Comparison of ENCODE assay signal across 1 fruit fly cellular context in the genomic region with DNA sequence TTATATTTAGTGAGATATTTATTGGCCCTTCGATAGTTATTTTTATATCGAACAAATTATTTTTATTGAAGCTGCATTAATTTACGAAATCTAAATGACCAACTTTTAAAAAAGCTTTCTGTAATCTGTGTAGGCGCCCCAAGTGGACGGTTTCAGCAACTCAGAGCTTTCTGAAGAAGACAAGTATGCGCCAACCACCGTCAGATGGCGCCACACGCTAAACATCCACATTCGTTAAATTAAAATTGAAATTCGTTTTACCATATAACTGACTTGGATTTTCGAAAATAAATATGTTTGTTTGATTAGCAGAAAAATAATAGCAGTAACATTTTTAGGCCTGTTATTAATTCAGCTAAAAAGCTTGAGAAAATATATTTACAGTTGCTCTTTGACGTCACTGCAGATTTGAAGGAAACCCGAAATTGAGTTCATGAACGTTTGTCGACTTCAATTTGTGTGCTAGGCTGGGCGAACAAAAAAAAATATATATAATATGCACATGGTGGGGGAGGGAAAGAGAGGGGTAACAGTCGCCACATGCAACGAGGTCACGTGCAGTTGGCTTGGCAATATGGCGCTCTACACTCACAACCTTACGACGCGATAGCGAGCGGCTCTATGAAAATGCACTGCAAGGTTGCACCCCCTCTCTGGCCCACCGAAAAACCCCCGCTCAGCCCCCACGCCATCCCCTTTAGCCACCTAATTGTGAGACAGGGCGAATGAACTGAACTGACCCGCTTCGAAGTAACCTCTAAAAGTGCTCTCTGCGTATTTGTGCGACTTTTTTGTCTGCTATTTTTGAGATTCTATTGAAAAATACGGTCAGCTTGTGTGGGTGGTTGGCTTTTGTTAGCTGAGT.
TF ChIP-seq lines count a peak whose summit lies in the region.

No protein-coding gene starts in this region.

TF ChIP-seq in whole organism, embryonic, 481 proteins besides CTCF, POLR2A, EP300 and RAD21 (continued from another document and continues in another):
- no peak; the same call in 2 of the 3 replicates for TF ChIP-seq croc (GFP tag; conservative IDR thresholded peaks at IDR 0.05; lab: Robert Waterston, UW)
- no peak for TF ChIP-seq Dll (GFP tag; IDR thresholded peaks at IDR 0.05; lab: Robert Waterston, UW; ENCODE audit: partially characterized antibody)
- peak; percentile 93 for TF ChIP-seq CG17912 (GFP tag; optimal IDR thresholded peaks at IDR 0.05; lab: Kevin White, UChicago)
- peak in 1 of 3 experiments; percentile 39 for TF ChIP-seq lola (GFP tag; optimal IDR thresholded peaks at IDR 0.05; lab: Kevin White, UChicago)
- TF ChIP-seq Max (GFP tag; optimal IDR thresholded peaks at IDR 0.05; lab: Kevin White, UChicago): peak; percentile 79
- peak; percentile 84 for TF ChIP-seq unpg (GFP tag; optimal IDR thresholded peaks at IDR 0.05; lab: Kevin White, UChicago)
- TF ChIP-seq CG9215 (GFP tag; IDR thresholded peaks at IDR 0.05; lab: Robert Waterston, UW): peak; percentile 41; the same call in 1 of the 2 replicates
- no peak for TF ChIP-seq Lim3 (GFP tag; IDR thresholded peaks at IDR 0.05; lab: Robert Waterston, UW)
- TF ChIP-seq Atf-2 (GFP tag; optimal IDR thresholded peaks at IDR 0.05; lab: Kevin White, UChicago): peak; percentile 77
- peak; percentile 22; the same call in 1 of the 3 replicates for TF ChIP-seq CG3726 (GFP tag; IDR thresholded peaks at IDR 0.05; lab: Robert Waterston, UW)
- TF ChIP-seq Camta (GFP tag; optimal IDR thresholded peaks at IDR 0.05; lab: Kevin White, UChicago): peak; percentile 80
- peak; percentile 59 for TF ChIP-seq tap (tag; optimal IDR thresholded peaks at IDR 0.05; lab: Kevin White, UChicago)
- peak in 1 of 2 experiments; percentile 66 for TF ChIP-seq Hr78 (GFP tag; optimal IDR thresholded peaks at IDR 0.05; lab: Kevin White, UChicago)
- peak; percentile 64 for TF ChIP-seq Deaf1 (tag; optimal IDR thresholded peaks at IDR 0.05; lab: Kevin White, UChicago)
- peak; percentile 80 for TF ChIP-seq lilli (GFP tag; optimal IDR thresholded peaks at IDR 0.05; lab: Kevin White, UChicago)
- TF ChIP-seq fd96Cb (tag; optimal IDR thresholded peaks at IDR 0.05; lab: Kevin White, UChicago): peak; percentile 79
- TF ChIP-seq trem (tag; optimal IDR thresholded peaks at IDR 0.05; lab: Kevin White, UChicago): peak; percentile 58
- TF ChIP-seq ken (GFP tag; IDR thresholded peaks at IDR 0.05; lab: Robert Waterston, UW): peak; percentile 77; the same call in 2 of the 3 replicates
- TF ChIP-seq phol (tag; optimal IDR thresholded peaks at IDR 0.05; lab: Kevin White, UChicago): peak; percentile 61
- TF ChIP-seq sob (GFP tag; IDR thresholded peaks at IDR 0.05; lab: Robert Waterston, UW): peak; percentile 89
- TF ChIP-seq zf30C (GFP tag; optimal IDR thresholded peaks at IDR 0.05; lab: Kevin White, UChicago): peak; percentile 20
- TF ChIP-seq CG31441 (GFP tag; IDR thresholded peaks at IDR 0.05; lab: Robert Waterston, UW): peak; percentile 81
- TF ChIP-seq Atf6 (GFP tag; IDR thresholded peaks at IDR 0.05; lab: Robert Waterston, UW): peak; percentile 82
- TF ChIP-seq CG17568 (GFP tag; optimal IDR thresholded peaks at IDR 0.05; lab: Kevin White, UChicago): peak; percentile 86
- peak; percentile 93 for TF ChIP-seq CG33213 (GFP tag; optimal IDR thresholded peaks at IDR 0.05; lab: Kevin White, UChicago)
- TF ChIP-seq CG2199 (GFP tag; IDR thresholded peaks at IDR 0.05; lab: Robert Waterston, UW): peak; percentile 91
- peak; percentile 20 for TF ChIP-seq CG30020 (tag; optimal IDR thresholded peaks at IDR 0.05; lab: Kevin White, UChicago)
- peak; percentile 82 for TF ChIP-seq NC2β (GFP tag; optimal IDR thresholded peaks at IDR 0.05; lab: Kevin White, UChicago)
- TF ChIP-seq Hand (GFP tag; optimal IDR thresholded peaks at IDR 0.05; lab: Kevin White, UChicago): peak; percentile 72
- TF ChIP-seq B-H2 (GFP tag; optimal IDR thresholded peaks at IDR 0.05; lab: Kevin White, UChicago): peak; percentile 93
- no peak for TF ChIP-seq pan (optimal IDR thresholded peaks at IDR 0.05; lab: Kevin White, UChicago)
- peak in 1 of 2 experiments; percentile 80 for TF ChIP-seq pan (GFP tag; optimal IDR thresholded peaks at IDR 0.05 in 1 of 2, IDR thresholded peaks at IDR 0.05 in 1 of 2)
- no peak for TF ChIP-seq Sin3A (optimal IDR thresholded peaks at IDR 0.05; lab: Kevin White, UChicago)
- peak; percentile 70 for TF ChIP-seq D19A (tag; optimal IDR thresholded peaks at IDR 0.05; lab: Kevin White, UChicago)
- TF ChIP-seq CG17359 (tag; optimal IDR thresholded peaks at IDR 0.05; lab: Kevin White, UChicago): peak; percentile 87
- TF ChIP-seq nerfin-1 (tag; optimal IDR thresholded peaks at IDR 0.05; lab: Kevin White, UChicago): peak; percentile 81
- peak; percentile 81 for TF ChIP-seq Dad (GFP tag; optimal IDR thresholded peaks at IDR 0.05; lab: Kevin White, UChicago)
- peak; percentile 73; the same call in 2 of the 3 replicates for TF ChIP-seq Mrtf (GFP tag; IDR thresholded peaks at IDR 0.05; lab: Robert Waterston, UW)
- TF ChIP-seq Dip2 (GFP tag; IDR thresholded peaks at IDR 0.05; lab: Robert Waterston, UW): no peak
- peak; percentile 58; the same call in 1 of the 2 replicates for TF ChIP-seq CG32772 (GFP tag; IDR thresholded peaks at IDR 0.05; lab: Robert Waterston, UW)
- TF ChIP-seq ERR (GFP tag; optimal IDR thresholded peaks at IDR 0.05; lab: Kevin White, UChicago): peak; percentile 57
- TF ChIP-seq CG6272 (GFP tag; IDR thresholded peaks at IDR 0.05; lab: Robert Waterston, UW): peak; percentile 25; the same call in 1 of the 2 replicates
- peak; percentile 85 for TF ChIP-seq CG5245 (GFP tag; optimal IDR thresholded peaks at IDR 0.05; lab: Kevin White, UChicago)
- TF ChIP-seq CG12769 (tag; optimal IDR thresholded peaks at IDR 0.05; lab: Kevin White, UChicago): peak; percentile 76
- peak; percentile 55; the same call in 1 of the 3 replicates for TF ChIP-seq Aef1 (GFP tag; IDR thresholded peaks at IDR 0.05; lab: Robert Waterston, UW)
- peak; percentile 45 for TF ChIP-seq Sry-δ (GFP tag; optimal IDR thresholded peaks at IDR 0.05; lab: Kevin White, UChicago)
- peak; percentile 72 for TF ChIP-seq CG3407 (GFP tag; optimal IDR thresholded peaks at IDR 0.05; lab: Kevin White, UChicago)
- TF ChIP-seq CG17361 (GFP tag; IDR thresholded peaks at IDR 0.05; lab: Robert Waterston, UW): peak; percentile 74
- peak; percentile 54 for TF ChIP-seq CG9876 (GFP tag; optimal IDR thresholded peaks at IDR 0.05; lab: Kevin White, UChicago)
- TF ChIP-seq PHDP (tag; optimal IDR thresholded peaks at IDR 0.05; lab: Kevin White, UChicago): peak; percentile 90
- peak; percentile 88 for TF ChIP-seq CG13296 (GFP tag; optimal IDR thresholded peaks at IDR 0.05; lab: Kevin White, UChicago)
- TF ChIP-seq ssp (GFP tag; IDR thresholded peaks at IDR 0.05; lab: Robert Waterston, UW): peak; percentile 37
- peak; percentile 73 for TF ChIP-seq Fer2 (tag; optimal IDR thresholded peaks at IDR 0.05; lab: Kevin White, UChicago)
- peak; percentile 86 for TF ChIP-seq Lhr (GFP tag; optimal IDR thresholded peaks at IDR 0.05; lab: Kevin White, UChicago)
- TF ChIP-seq wdn (GFP tag; IDR thresholded peaks at IDR 0.05; lab: Robert Waterston, UW): peak; percentile 65
- TF ChIP-seq MESR4 (GFP tag; optimal IDR thresholded peaks at IDR 0.05; lab: Kevin White, UChicago): peak; percentile 29
- peak; percentile 55; the same call in 1 of the 2 replicates for TF ChIP-seq dimm (GFP tag; IDR thresholded peaks at IDR 0.05; lab: Robert Waterston, UW)
- peak; percentile 19 for TF ChIP-seq CG31388 (GFP tag; optimal IDR thresholded peaks at IDR 0.05; lab: Kevin White, UChicago)
- TF ChIP-seq CG31365 (tag; optimal IDR thresholded peaks at IDR 0.05; lab: Kevin White, UChicago): peak; percentile 81
- TF ChIP-seq Sox102F (GFP tag; optimal IDR thresholded peaks at IDR 0.05; lab: Kevin White, UChicago): peak; percentile 86
- TF ChIP-seq Opbp (GFP tag; IDR thresholded peaks at IDR 0.05; lab: Robert Waterston, UW; ENCODE audit: partially characterized antibody): no peak
- peak; percentile 79 for TF ChIP-seq grau (tag; optimal IDR thresholded peaks at IDR 0.05; lab: Kevin White, UChicago)
- peak; percentile 96 for TF ChIP-seq CG11456 (GFP tag; IDR thresholded peaks at IDR 0.05; lab: Robert Waterston, UW)
- peak; percentile 86 for TF ChIP-seq slp2 (GFP tag; optimal IDR thresholded peaks at IDR 0.05; lab: Kevin White, UChicago)
- TF ChIP-seq ATbp (GFP tag; optimal IDR thresholded peaks at IDR 0.05; lab: Kevin White, UChicago): peak; percentile 82
- peak; percentile 63 for TF ChIP-seq pho (GFP tag; optimal IDR thresholded peaks at IDR 0.05; lab: Kevin White, UChicago)
- peak; percentile 82 for TF ChIP-seq CG18619 (GFP tag; optimal IDR thresholded peaks at IDR 0.05; lab: Kevin White, UChicago)
- TF ChIP-seq tx (GFP tag; optimal IDR thresholded peaks at IDR 0.05; lab: Kevin White, UChicago): peak; percentile 57
- TF ChIP-seq CG7987 (GFP tag; optimal IDR thresholded peaks at IDR 0.05; lab: Kevin White, UChicago): peak; percentile 93
- peak; percentile 45 for TF ChIP-seq fu2 (GFP tag; optimal IDR thresholded peaks at IDR 0.05; lab: Kevin White, UChicago)
- TF ChIP-seq hbn (GFP tag; IDR thresholded peaks at IDR 0.05; lab: Robert Waterston, UW; ENCODE audit: partially characterized antibody): no peak
- TF ChIP-seq hth (optimal IDR thresholded peaks at IDR 0.05; lab: Kevin White, UChicago): no peak
- no peak for TF ChIP-seq CG17612 (GFP tag; IDR thresholded peaks at IDR 0.05; lab: Robert Waterston, UW)
- TF ChIP-seq emc (GFP tag; optimal IDR thresholded peaks at IDR 0.05; lab: Kevin White, UChicago): no peak
- TF ChIP-seq Fer3 (tag; optimal IDR thresholded peaks at IDR 0.05; lab: Kevin White, UChicago): peak; percentile 88
- TF ChIP-seq Lpt (GFP tag; optimal IDR thresholded peaks at IDR 0.05; lab: Kevin White, UChicago): no peak
- peak; percentile 76 for TF ChIP-seq YL-1 (GFP tag; optimal IDR thresholded peaks at IDR 0.05; lab: Kevin White, UChicago)
- TF ChIP-seq bcd (GFP tag; optimal IDR thresholded peaks at IDR 0.05; lab: Kevin White, UChicago): peak; percentile 88
- peak; percentile 56; the same call in 2 of the 3 replicates for TF ChIP-seq CG11695 (GFP tag; IDR thresholded peaks at IDR 0.05; lab: Robert Waterston, UW)
- peak; percentile 22 for TF ChIP-seq slou (GFP tag; optimal IDR thresholded peaks at IDR 0.05; lab: Kevin White, UChicago)
- TF ChIP-seq mld (GFP tag; IDR thresholded peaks at IDR 0.05; lab: Robert Waterston, UW; ENCODE audit: partially characterized antibody): no peak
- TF ChIP-seq CG15479 (GFP tag; optimal IDR thresholded peaks at IDR 0.05; lab: Kevin White, UChicago): no peak
- peak; percentile 75 for TF ChIP-seq Side (GFP tag; optimal IDR thresholded peaks at IDR 0.05; lab: Kevin White, UChicago)
- TF ChIP-seq CG14441 (GFP tag; IDR thresholded peaks at IDR 0.05; lab: Robert Waterston, UW): peak; percentile 77
- TF ChIP-seq Doc3 (GFP tag; IDR thresholded peaks at IDR 0.05; lab: Robert Waterston, UW; ENCODE audit: partially characterized antibody): no peak
- peak; percentile 82 for TF ChIP-seq sug (tag; optimal IDR thresholded peaks at IDR 0.05; lab: Kevin White, UChicago)
- peak; percentile 66 for TF ChIP-seq twi (tag; optimal IDR thresholded peaks at IDR 0.05; lab: Kevin White, UChicago)
- no peak for TF ChIP-seq sna (GFP tag; IDR thresholded peaks at IDR 0.05; lab: Robert Waterston, UW; ENCODE audit: partially characterized antibody)
- TF ChIP-seq HHEX (GFP tag; optimal IDR thresholded peaks at IDR 0.05; lab: Kevin White, UChicago): peak; percentile 94
- peak; percentile 99 for TF ChIP-seq Med (GFP tag; lab: Kevin White, UChicago)
- TF ChIP-seq knrl (GFP tag; IDR thresholded peaks at IDR 0.05; lab: Robert Waterston, UW; ENCODE audit: partially characterized antibody): peak; percentile 29; the same call in 1 of the 3 replicates
- peak; percentile 63; the same call in 2 of the 3 replicates for TF ChIP-seq so (GFP tag; IDR thresholded peaks at IDR 0.05; lab: Robert Waterston, UW)
- TF ChIP-seq dati (GFP tag; IDR thresholded peaks at IDR 0.05; lab: Robert Waterston, UW): 0 out of 2 replicates have a peak, but pooled peaks have one; percentile 9
- TF ChIP-seq chm (GFP tag; IDR thresholded peaks at IDR 0.05; lab: Robert Waterston, UW): peak; percentile 88
- peak; percentile 92 for TF ChIP-seq CG6854 (GFP tag; optimal IDR thresholded peaks at IDR 0.05; lab: Kevin White, UChicago)
- TF ChIP-seq zen (tag; optimal IDR thresholded peaks at IDR 0.05; lab: Kevin White, UChicago): peak; percentile 76
- peak; percentile 50 for TF ChIP-seq E2f2 (GFP tag; IDR thresholded peaks at IDR 0.05; lab: Robert Waterston, UW)
- no peak for TF ChIP-seq pita (GFP tag; optimal IDR thresholded peaks at IDR 0.05; lab: Kevin White, UChicago)
- TF ChIP-seq sr (GFP tag; IDR thresholded peaks at IDR 0.05; lab: Robert Waterston, UW): no peak; the same call in 1 of the 3 replicates
- TF ChIP-seq CG4707 (GFP tag; optimal IDR thresholded peaks at IDR 0.05; lab: Kevin White, UChicago): peak; percentile 92
- TF ChIP-seq CG9797 (GFP tag; optimal IDR thresholded peaks at IDR 0.05; lab: Kevin White, UChicago): no peak
- 0 out of 3 replicates have a peak, but pooled peaks have one; percentile 24 for TF ChIP-seq CG6175 (GFP tag; IDR thresholded peaks at IDR 0.05; lab: Robert Waterston, UW)
- TF ChIP-seq schlank (tag; optimal IDR thresholded peaks at IDR 0.05; lab: Kevin White, UChicago): peak; percentile 71
- TF ChIP-seq CG11504 (tag; optimal IDR thresholded peaks at IDR 0.05; lab: Kevin White, UChicago): peak; percentile 81
- peak; percentile 75 for TF ChIP-seq CG33557 (GFP tag; optimal IDR thresholded peaks at IDR 0.05; lab: Kevin White, UChicago)
- no peak for TF ChIP-seq tna (GFP tag; IDR thresholded peaks at IDR 0.05; lab: Robert Waterston, UW; ENCODE audit: partially characterized antibody)
- peak; percentile 9 for TF ChIP-seq Dp (GFP tag; optimal IDR thresholded peaks at IDR 0.05; lab: Kevin White, UChicago)
- no peak for TF ChIP-seq CG11560 (tag; IDR thresholded peaks at IDR 0.05; lab: Robert Waterston, UW)
- peak; percentile 58 for TF ChIP-seq CG12236 (GFP tag; optimal IDR thresholded peaks at IDR 0.05; lab: Kevin White, UChicago)
- peak; percentile 91 for TF ChIP-seq Awh (GFP tag; IDR thresholded peaks at IDR 0.05; lab: Robert Waterston, UW)
- peak; percentile 77 for TF ChIP-seq CG4820 (GFP tag; optimal IDR thresholded peaks at IDR 0.05; lab: Kevin White, UChicago)
- TF ChIP-seq CG34224 (GFP tag; IDR thresholded peaks at IDR 0.05; lab: Robert Waterston, UW; ENCODE audit: partially characterized antibody): no peak
- TF ChIP-seq CG12391 (tag; optimal IDR thresholded peaks at IDR 0.05; lab: Kevin White, UChicago): peak; percentile 71
- TF ChIP-seq dm (GFP tag; optimal IDR thresholded peaks at IDR 0.05; lab: Kevin White, UChicago): peak; percentile 80
- TF ChIP-seq ranshi (GFP tag; IDR thresholded peaks at IDR 0.05; lab: Robert Waterston, UW): peak; percentile 74
- TF ChIP-seq otp (GFP tag; IDR thresholded peaks at IDR 0.05; lab: Robert Waterston, UW): peak; percentile 91
